Worm (Caenorhabditis elegans) whole organism, L4/young adult: Measurements from ENCODE around the gene D2023.1.

ENCODE experiments used
- W03F9.2 ChIP-seq: fragments of 150-350 bp; optimal IDR thresholded peaks from 2 replicates; lab custom pipeline; 2014; ENCODE audit warnings: missing biosample characterization, missing genetic modification characterization
- dao-5 ChIP-seq: sonication (generic microtip); optimal IDR thresholded peaks from 2 replicates; lab custom pipeline; 2016; ENCODE audit warnings: missing genotype, missing genetic modification characterization, moderate library complexity, missing compliant biosample characterization
- him-1 ChIP-seq: sonication (generic microtip); optimal IDR thresholded peaks from 2 replicates; lab custom pipeline; 2016; ENCODE audit warnings: missing genotype, missing genetic modification reagents, missing genetic modification characterization, missing compliant biosample characterization

- TF ChIP-seq him-1 (tag; lab: Kevin White, UChicago) = no peak
- TF ChIP-seq W03F9.2 (tag; lab: Kevin White, UChicago) = no peak
- no peak for TF ChIP-seq dao-5 (tag; lab: Kevin White, UChicago)
These were observed 32.0 kb upstream of the D2023.1 start, which contains the start of gene smoc-1 for ce11 chrV:11757358-11757757.
